Worm (Caenorhabditis elegans) whole organism, midembryonic: Measurements from ENCODE around the gene C15H9.2.

ENCODE experiments used
- T22C8.4 ChIP-seq: fragments of 200-800 bp; sonication (Bioruptor generic); IDR thresholded peaks from 2 replicates; pipeline ENCODE4 v1.3.6; 2022; ENCODE audit warnings: missing genetic modification characterization, missing compliant biosample characterization
- flt-1 ChIP-seq: fragments of 200-800 bp; sonication (Bioruptor generic); IDR thresholded peaks from 2 replicates; pipeline ENCODE4 v1.3.6; 2022; ENCODE audit warnings: missing genetic modification characterization, missing compliant biosample characterization
- med-1 ChIP-seq: sonication (generic microtip); optimal IDR thresholded peaks from 2 replicates; lab custom pipeline; 2017; ENCODE audit warnings: missing genetic modification characterization, mild to moderate bottlenecking, missing compliant biosample characterization, antibody characterized with exemption, missing genetic modification reagents; ENCODE audit not compliant: insufficient read depth
- ref-1 ChIP-seq: fragments of 200-800 bp; sonication (Bioruptor generic); conservative IDR thresholded peaks from 2 replicates; pipeline ENCODE4 v1.3.6; 2022; ENCODE audit warnings: missing genetic modification reagents, missing genetic modification characterization, missing compliant biosample characterization
- tab-1 ChIP-seq: fragments of 200-800 bp; sonication (Bioruptor generic); IDR thresholded peaks from 2 replicates; pipeline ENCODE4 v1.3.6; 2022; ENCODE audit warnings: missing genetic modification characterization, missing compliant biosample characterization
- ztf-23 ChIP-seq: fragments of 200-800 bp; sonication (Bioruptor generic); IDR thresholded peaks from 2 replicates; pipeline ENCODE4 v1.3.6; 2022; ENCODE audit warnings: missing genetic modification reagents, missing genetic modification characterization, missing compliant biosample characterization

- TF ChIP-seq ztf-23 (no peak), tab-1 (GFP tag; lab: Robert Waterston, UW) (no peak), ref-1 (no peak), flt-1 (GFP tag; lab: Robert Waterston, UW) (no peak), T22C8.4 (GFP tag; lab: Robert Waterston, UW) (no peak), med-1 (no peak)
Observed at ce11 chrX:6090779-6091178, 27.5 kb upstream of the C15H9.2 start.
